Worm (Caenorhabditis elegans) whole organism, late embryonic: ENCODE results near the gene C06A12.8.

ENCODE experiments used
- C38D4.7 ChIP-seq: fragments of 200-800 bp; sonication (Bioruptor generic); optimal IDR thresholded peaks from 2 replicates; lab custom pipeline; 2018; ENCODE audit warnings: mild to moderate bottlenecking, missing genetic modification characterization, moderate library complexity, missing compliant biosample characterization
- F13H6.1 ChIP-seq: sonication (generic microtip); optimal IDR thresholded peaks from 2 replicates; lab custom pipeline; 2016; ENCODE audit warnings: missing genetic modification characterization, missing compliant biosample characterization
- K02D7.2 ChIP-seq: sonication (generic microtip); optimal IDR thresholded peaks from 2 replicates; lab custom pipeline; 2017; ENCODE audit warnings: mild to moderate bottlenecking, missing genetic modification characterization, missing compliant biosample characterization
- T23F11.4 ChIP-seq: fragments of 200-800 bp; sonication (Bioruptor generic); optimal IDR thresholded peaks from 2 replicates; lab custom pipeline; 2018; ENCODE audit warnings: mild to moderate bottlenecking, missing genetic modification characterization, missing compliant biosample characterization
- Y22D7AL.16 ChIP-seq: sonication (generic microtip); optimal IDR thresholded peaks from 2 replicates; lab custom pipeline; 2016; ENCODE audit warnings: missing genetic modification characterization, missing compliant biosample characterization
- ama-1 ChIP-seq: fragments of 150-350 bp; optimal IDR thresholded peaks from 2 replicates; lab custom pipeline; 2014
- ceh-14 ChIP-seq: sonication (generic microtip); optimal IDR thresholded peaks from 2 replicates; lab custom pipeline; 2016; ENCODE audit warnings: missing genotype, missing genetic modification characterization, missing compliant biosample characterization
- ceh-24 ChIP-seq: sonication (generic microtip); optimal IDR thresholded peaks from 2 replicates; lab custom pipeline; 2016; ENCODE audit warnings: mild to moderate bottlenecking, missing genetic modification characterization, missing compliant biosample characterization
- ceh-30 ChIP-seq: fragments of 150-350 bp; optimal IDR thresholded peaks from 2 replicates; lab custom pipeline; 2014; ENCODE audit warnings: missing biosample characterization, missing genetic modification characterization
- ceh-34 ChIP-seq: sonication (generic microtip); optimal IDR thresholded peaks from 2 replicates; lab custom pipeline; 2016; ENCODE audit warnings: mild to moderate bottlenecking, missing genetic modification characterization, missing compliant biosample characterization
- ceh-6 ChIP-seq: fragments of 200-800 bp; sonication (Bioruptor generic); optimal IDR thresholded peaks from 2 replicates; lab custom pipeline; 2018; ENCODE audit warnings: mild to moderate bottlenecking, missing genetic modification characterization, missing compliant biosample characterization
- che-1 ChIP-seq: sonication (generic microtip); optimal IDR thresholded peaks from 2 replicates; lab custom pipeline; 2016; ENCODE audit warnings: mild to moderate bottlenecking, missing genetic modification characterization, missing compliant biosample characterization
- dve-1 ChIP-seq: sonication (generic microtip); optimal IDR thresholded peaks from 2 replicates; lab custom pipeline; 2017; ENCODE audit warnings: antibody characterized with exemption, mild to moderate bottlenecking, missing genetic modification characterization, missing compliant biosample characterization
- elt-2 ChIP-seq: sonication (generic microtip); optimal IDR thresholded peaks from 2 replicates; lab custom pipeline; 2016; ENCODE audit warnings: missing genetic modification reagents, missing genetic modification characterization, missing compliant biosample characterization
- fax-1 ChIP-seq: sonication (generic microtip); optimal IDR thresholded peaks from 2 replicates; lab custom pipeline; 2016; ENCODE audit warnings: missing genotype, missing genetic modification characterization, missing compliant biosample characterization
- gmeb-2 ChIP-seq: sonication (generic microtip); optimal IDR thresholded peaks from 2 replicates; lab custom pipeline; 2016; ENCODE audit warnings: missing genetic modification characterization, inconsistent platforms, missing compliant biosample characterization
- hlh-15 ChIP-seq: sonication (generic microtip); optimal IDR thresholded peaks from 2 replicates; lab custom pipeline; 2016; ENCODE audit warnings: missing genetic modification characterization, missing compliant biosample characterization
- hlh-30 ChIP-seq: sonication (generic microtip); optimal IDR thresholded peaks from 2 replicates; lab custom pipeline; 2017; ENCODE audit warnings: antibody characterized with exemption, missing genetic modification characterization, missing compliant biosample characterization; ENCODE audit not compliant: insufficient read depth
- hlh-6 ChIP-seq: sonication (generic microtip); optimal IDR thresholded peaks from 2 replicates; lab custom pipeline; 2016; ENCODE audit warnings: missing genotype, missing genetic modification characterization, missing compliant biosample characterization
- lim-6 ChIP-seq: sonication (generic microtip); optimal IDR thresholded peaks from 2 replicates; lab custom pipeline; 2016; ENCODE audit warnings: missing genetic modification characterization, missing compliant biosample characterization
- nfya-1 ChIP-seq: sonication (generic microtip); optimal IDR thresholded peaks from 2 replicates; lab custom pipeline; 2017; ENCODE audit warnings: missing genetic modification characterization, mild to moderate bottlenecking, missing compliant biosample characterization, antibody characterized with exemption, moderate library complexity
- nhr-11 ChIP-seq: fragments of 150-350 bp; optimal IDR thresholded peaks from 2 replicates; lab custom pipeline; 2014; ENCODE audit warnings: missing biosample characterization, missing genetic modification characterization
- nhr-232 ChIP-seq: sonication (generic microtip); optimal IDR thresholded peaks from 2 replicates; lab custom pipeline; 2016; ENCODE audit warnings: missing genetic modification characterization, missing compliant biosample characterization
- odd-2 ChIP-seq: sonication (generic microtip); optimal IDR thresholded peaks from 2 replicates; lab custom pipeline; 2017; ENCODE audit warnings: antibody characterized with exemption, mild to moderate bottlenecking, missing genetic modification characterization, missing compliant biosample characterization
- pat-9 ChIP-seq: fragments of 200-800 bp; sonication (Bioruptor generic); optimal IDR thresholded peaks from 2 replicates; lab custom pipeline; 2018; ENCODE audit warnings: mild to moderate bottlenecking, missing genetic modification characterization, moderate library complexity, missing compliant biosample characterization
- pha-2 ChIP-seq: sonication (generic microtip); optimal IDR thresholded peaks from 2 replicates; lab custom pipeline; 2017; ENCODE audit warnings: mild to moderate bottlenecking, missing genetic modification characterization, missing compliant biosample characterization
- pha-4 ChIP-seq: fragments of 150-350 bp; optimal IDR thresholded peaks from 2 replicates; lab custom pipeline; 2018; ENCODE audit warnings: missing biosample characterization, missing genetic modification reagents, missing genetic modification characterization
- pqm-1 ChIP-seq: sonication (generic microtip); optimal IDR thresholded peaks from 2 replicates; lab custom pipeline; 2016; ENCODE audit warnings: missing genetic modification characterization, missing compliant biosample characterization
- ref-2 ChIP-seq: sonication (generic microtip); optimal IDR thresholded peaks from 2 replicates; lab custom pipeline; 2016; ENCODE audit warnings: missing genetic modification characterization, missing compliant biosample characterization
- rnt-1 ChIP-seq: sonication (generic microtip); optimal IDR thresholded peaks from 2 replicates; lab custom pipeline; 2016; ENCODE audit warnings: missing genetic modification characterization, missing compliant biosample characterization
- sdc-2 ChIP-seq: sonication (generic microtip); optimal IDR thresholded peaks from 2 replicates; lab custom pipeline; 2016; ENCODE audit warnings: missing genotype, missing genetic modification characterization, missing compliant biosample characterization
- tbx-2 ChIP-seq: sonication (generic microtip); optimal IDR thresholded peaks from 2 replicates; lab custom pipeline; 2016; ENCODE audit warnings: missing genetic modification characterization, missing compliant biosample characterization
- ttx-3 ChIP-seq: sonication (generic microtip); optimal IDR thresholded peaks from 2 replicates; lab custom pipeline; 2016; ENCODE audit warnings: missing genetic modification reagents, missing genetic modification characterization, missing compliant biosample characterization
- unc-42 ChIP-seq: sonication (generic microtip); optimal IDR thresholded peaks from 2 replicates; lab custom pipeline; 2016; ENCODE audit warnings: missing genotype, missing genetic modification characterization, missing compliant biosample characterization
- unc-55 ChIP-seq: sonication (generic microtip); optimal IDR thresholded peaks from 2 replicates; lab custom pipeline; 2017; ENCODE audit warnings: missing biosample characterization, missing genetic modification reagents, missing genetic modification characterization
- unc-86 ChIP-seq: sonication (generic microtip); optimal IDR thresholded peaks from 2 replicates; lab custom pipeline; 2016; ENCODE audit warnings: missing genetic modification characterization, missing compliant biosample characterization
- zip-5 ChIP-seq: sonication (generic microtip); optimal IDR thresholded peaks from 2 replicates; lab custom pipeline; 2016; ENCODE audit warnings: missing genetic modification characterization, missing compliant biosample characterization

The C06A12.8 gene

ce11 chrIV:17431287-17431686 lies 5.9 kb upstream of the C06A12.8 start, which contains the start of gene lact-6:
TSS of gene lact-6 (minus strand) at chrIV:17431387.
- TF ChIP-seq pha-2 (no peak), T23F11.4 (GFP tag; lab: Kevin White, UChicago) (no peak), unc-86 (tag; lab: Kevin White, UChicago) (no peak), unc-42 (tag; lab: Kevin White, UChicago) (no peak), unc-55 (no peak), rnt-1 (tag; lab: Kevin White, UChicago) (no peak), elt-2 (no peak), K02D7.2 (tag; lab: Kevin White, UChicago) (no peak)
- TF ChIP-seq, all 69 proteins: peak for 0

ce11 chrIV:17432223-17432826 lies 4.8 kb upstream of the C06A12.8 start:
- TF ChIP-seq hlh-30 (tag; lab: Kevin White, UChicago) (no peak), ceh-6 (GFP tag; lab: Kevin White, UChicago) (no peak), nfya-1 (tag; lab: Kevin White, UChicago) (no peak), hlh-15 (no peak), sdc-2 (tag; lab: Kevin White, UChicago) (no peak), elt-2 (peak; percentile 10), C38D4.7 (GFP tag; lab: Kevin White, UChicago) (no peak), ttx-3 (tag; lab: Kevin White, UChicago) (no peak)
- TF ChIP-seq, all 69 proteins: peak for 1

- TF ChIP-seq che-1 (tag; lab: Kevin White, UChicago), result no peak
- TF ChIP-seq ceh-24 (tag; lab: Kevin White, UChicago), result no peak
- TF ChIP-seq ama-1 (lab: Kevin White, UChicago), result no peak
- no peak for TF ChIP-seq ceh-30
- no peak for TF ChIP-seq pat-9 (tag; lab: Kevin White, UChicago)
- no peak for TF ChIP-seq pqm-1 (tag; lab: Kevin White, UChicago)
- TF ChIP-seq hlh-6 (tag; lab: Kevin White, UChicago), result no peak
- TF ChIP-seq rnt-1 (tag; lab: Kevin White, UChicago), result no peak
- no peak for TF ChIP-seq ceh-14 (tag; lab: Kevin White, UChicago)
Observed at ce11 chrIV:17435228-17435627, 1.9 kb upstream of the C06A12.8 start.

ce11 chrIV:17436552-17436951 lies 586 bp upstream of the C06A12.8 start, which contains the start of gene gcy-27:
TSS of gene gcy-27 (minus strand) at chrIV:17436652.
- TF ChIP-seq fax-1 (tag; lab: Kevin White, UChicago), result no peak
- no peak for TF ChIP-seq Y22D7AL.16 (tag; lab: Kevin White, UChicago)
- TF ChIP-seq dve-1 (tag; lab: Kevin White, UChicago), result no peak
- no peak for TF ChIP-seq ceh-6 (GFP tag; lab: Kevin White, UChicago)
- no peak for TF ChIP-seq nhr-232 (tag; lab: Kevin White, UChicago)
- no peak for TF ChIP-seq elt-2
- TF ChIP-seq zip-5 (tag; lab: Kevin White, UChicago), result no peak
- TF ChIP-seq ref-2 (tag; lab: Kevin White, UChicago), result no peak
- TF ChIP-seq pha-4 (tag; lab: Kevin White, UChicago), result no peak
- no peak for TF ChIP-seq odd-2 (tag; lab: Kevin White, UChicago)
- no peak for TF ChIP-seq F13H6.1
- no peak for TF ChIP-seq ceh-34
- no peak for TF ChIP-seq lim-6
- no peak for TF ChIP-seq gmeb-2 (tag; lab: Kevin White, UChicago)
- no peak for TF ChIP-seq C38D4.7 (GFP tag; lab: Kevin White, UChicago)
- TF ChIP-seq tbx-2, result no peak
- TF ChIP-seq nhr-11 (tag; lab: Kevin White, UChicago), result no peak
